Worm (Caenorhabditis elegans): ENCODE measurements around the gene gpx-7.
A peak's percentile ranks its signal among the peaks of the same experiment; 100 is the strongest.

Gene gpx-7

DNA sequence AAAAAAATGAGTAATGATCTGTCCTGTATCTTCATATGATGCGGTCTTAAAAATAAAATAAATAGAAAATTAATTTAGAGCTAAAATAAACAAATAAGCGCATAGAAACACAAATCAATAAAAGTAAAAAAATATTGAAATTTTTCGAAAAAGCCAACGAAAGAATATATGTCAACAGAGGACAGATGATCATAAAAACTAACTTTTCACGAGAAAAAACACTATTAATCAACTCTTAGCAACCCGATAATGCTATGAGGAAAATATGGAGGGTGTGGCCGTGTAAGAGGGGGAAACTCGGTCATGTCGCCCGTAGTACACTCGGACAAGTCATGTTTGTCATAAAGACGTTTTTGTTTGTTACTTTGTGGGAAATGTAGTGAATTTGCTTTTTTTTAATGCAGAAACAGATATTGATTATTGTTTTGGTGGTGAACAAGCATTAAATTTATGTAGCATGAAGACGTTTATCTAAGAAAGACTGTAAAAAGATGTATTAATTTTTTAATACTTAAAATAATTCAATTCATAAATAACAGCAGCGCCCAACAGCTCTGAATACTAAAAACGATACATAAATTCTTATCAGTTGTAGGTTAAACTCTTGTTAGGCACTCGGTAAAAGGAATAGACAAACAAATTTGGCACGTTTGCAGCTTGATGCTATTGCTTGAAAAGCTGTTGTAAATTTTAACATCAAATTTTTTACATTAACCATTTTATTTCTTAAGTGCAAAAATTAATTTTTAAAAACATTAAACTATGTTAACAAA is 1.1 kb downstream of the gpx-7 start, which contains the start of gene adm-4 (continued):
- TF ChIP-seq gmeb-2 (tag; optimal IDR thresholded peaks at IDR 0.05) = no peak
- no peak for TF ChIP-seq unc-3 (GFP tag; conservative IDR thresholded peaks at IDR 0.05)
- no peak for TF ChIP-seq unc-3 (tag; optimal IDR thresholded peaks at IDR 0.05)
- peak; percentile 88 for TF ChIP-seq C08G9.2 (tag; optimal IDR thresholded peaks at IDR 0.05)
- no peak for TF ChIP-seq npax-4 (tag; optimal IDR thresholded peaks at IDR 0.05)
- no peak for TF ChIP-seq ceh-18 (tag; optimal IDR thresholded peaks at IDR 0.05)
- TF ChIP-seq ref-2 (tag; optimal IDR thresholded peaks at IDR 0.05) = peak; percentile 50
- TF ChIP-seq ceh-48 (tag; optimal IDR thresholded peaks at IDR 0.05) = no peak
- TF ChIP-seq sox-2 (GFP tag; IDR thresholded peaks at IDR 0.05) = no peak
- TF ChIP-seq hlh-8 (tag; optimal IDR thresholded peaks at IDR 0.05) = peak; percentile 48
- TF ChIP-seq pqm-1 (tag; optimal IDR thresholded peaks at IDR 0.05) = no peak
- no peak for TF ChIP-seq ama-1 (optimal IDR thresholded peaks at IDR 0.05)
- TF ChIP-seq ztf-16 (tag; optimal IDR thresholded peaks at IDR 0.05) = no peak
- TF ChIP-seq pag-3 (tag; optimal IDR thresholded peaks at IDR 0.05; ENCODE audit: borderline replicate concordance) = no peak
- no peak for TF ChIP-seq sox-4 (tag; optimal IDR thresholded peaks at IDR 0.05)
- TF ChIP-seq hlh-30 (tag; optimal IDR thresholded peaks at IDR 0.05; ENCODE audit: insufficient read depth) = no peak
- no peak for TF ChIP-seq nfya-1 (tag; optimal IDR thresholded peaks at IDR 0.05)

DNA sequence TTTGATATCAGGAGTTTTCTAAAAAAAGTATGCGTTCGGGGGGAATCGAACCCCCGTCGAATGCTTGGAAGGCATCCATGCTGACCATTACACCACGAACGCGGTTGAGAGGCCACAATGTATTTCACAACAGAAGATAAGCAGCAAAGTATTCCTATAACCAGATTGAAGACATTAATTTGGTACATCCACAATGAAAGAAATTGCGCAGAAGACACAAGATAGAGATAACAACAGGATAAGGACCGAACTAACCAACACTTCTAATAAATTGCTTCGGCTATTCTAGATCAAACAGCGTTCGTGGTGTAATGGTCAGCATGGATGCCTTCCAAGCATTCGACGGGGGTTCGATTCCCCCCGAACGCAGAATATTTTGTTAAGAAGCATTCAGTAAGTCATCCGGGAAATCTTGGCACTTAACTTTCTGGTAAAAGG is 5.3 kb downstream of the gpx-7 start:
- TF ChIP-seq lin-11 (tag; optimal IDR thresholded peaks at IDR 0.05) = peak; percentile 39
- no peak for TF ChIP-seq pha-4 (tag; optimal IDR thresholded peaks at IDR 0.05)
- TF ChIP-seq Y22D7AL.16 (tag; optimal IDR thresholded peaks at IDR 0.05) = peak; percentile 23
- TF ChIP-seq C38D4.7 (GFP tag; optimal IDR thresholded peaks at IDR 0.05) = peak; percentile 30
- TF ChIP-seq ceh-24 (tag; optimal IDR thresholded peaks at IDR 0.05) = no peak
- TF ChIP-seq ztf-16 (tag; optimal IDR thresholded peaks at IDR 0.05) = peak; percentile 7
- peak; percentile 38 for TF ChIP-seq che-1 (tag; optimal IDR thresholded peaks at IDR 0.05)
- TF ChIP-seq ref-2 (tag; optimal IDR thresholded peaks at IDR 0.05) = peak; percentile 32
- TF ChIP-seq zip-5 (tag; optimal IDR thresholded peaks at IDR 0.05) = peak; percentile 6
- TF ChIP-seq ceh-30 (tag; optimal IDR thresholded peaks at IDR 0.05) = no peak
- TF ChIP-seq ceh-6 (GFP tag; optimal IDR thresholded peaks at IDR 0.05) = peak; percentile 59
- peak; percentile 16 for TF ChIP-seq ceh-19 (GFP tag; optimal IDR thresholded peaks at IDR 0.05)
- no peak for TF ChIP-seq ceh-34 (tag; optimal IDR thresholded peaks at IDR 0.05)
- TF ChIP-seq nhr-232 (tag; optimal IDR thresholded peaks at IDR 0.05) = peak; percentile 12
- peak; percentile 45 for TF ChIP-seq K02D7.2 (tag; optimal IDR thresholded peaks at IDR 0.05)
- peak; percentile 15 for TF ChIP-seq ceh-2 (tag; optimal IDR thresholded peaks at IDR 0.05)
- no peak for TF ChIP-seq ceh-22 (tag; optimal IDR thresholded peaks at IDR 0.05)
- TF ChIP-seq ets-4 (tag; optimal IDR thresholded peaks at IDR 0.05) = no peak
- TF ChIP-seq lim-6 (tag; optimal IDR thresholded peaks at IDR 0.05) = no peak

DNA sequence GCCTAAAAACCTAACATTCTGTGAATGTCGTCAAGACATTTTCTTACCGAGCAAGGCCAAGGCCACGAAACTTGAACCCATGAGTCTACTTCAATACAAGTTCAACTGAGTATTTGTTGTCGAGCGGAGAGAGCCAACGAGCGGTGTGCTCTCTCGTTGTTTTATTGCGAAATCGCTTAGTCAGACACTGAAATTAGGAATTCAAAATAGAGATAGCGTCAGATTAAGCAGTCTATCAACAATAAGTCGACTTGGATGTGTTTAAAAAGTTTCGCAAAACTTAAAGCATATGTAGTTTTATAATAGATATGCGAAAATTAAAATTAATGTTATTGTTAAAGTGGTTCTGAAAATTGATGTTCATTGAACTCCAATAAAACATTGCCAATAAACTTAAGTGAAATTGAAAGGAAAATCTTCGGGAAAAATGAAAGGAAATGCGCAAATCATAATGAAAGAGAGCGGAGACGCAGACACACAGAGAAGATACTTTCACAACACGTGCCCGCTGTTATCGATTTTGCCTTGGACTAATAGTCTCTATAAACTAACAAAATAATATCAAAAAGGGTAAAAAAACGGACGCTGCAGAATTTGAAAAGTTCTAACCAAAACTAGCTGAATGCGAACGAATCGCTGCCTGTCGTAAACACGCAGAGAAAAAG is 6.1 kb downstream of the gpx-7 start, which contains the start of gene ZK154.6:
Gene ZK154.6, minus strand, starts transcription at position 187 of the 665 bp plus-strand sequence.
- peak; percentile 57 for TF ChIP-seq ceh-48 (tag; optimal IDR thresholded peaks at IDR 0.05)
- TF ChIP-seq hlh-30 (tag; optimal IDR thresholded peaks at IDR 0.05; ENCODE audit: insufficient read depth) = peak; percentile 73
- no peak for TF ChIP-seq fkh-10 (GFP tag; optimal IDR thresholded peaks at IDR 0.05)
- TF ChIP-seq syd-9 (tag; optimal IDR thresholded peaks at IDR 0.05) = no peak
- peak; percentile 16 for TF ChIP-seq nfya-1 (tag; optimal IDR thresholded peaks at IDR 0.05)
- no peak for TF ChIP-seq C38D4.7 (GFP tag; optimal IDR thresholded peaks at IDR 0.05)

All from whole organism, late embryonic.